Worm (Caenorhabditis elegans): ENCODE data around the gene C08B6.18.

- TF ChIP-seq mdl-1 (tag; optimal IDR thresholded peaks at IDR 0.05) (no peak), nhr-76 (tag; optimal IDR thresholded peaks at IDR 0.05) (no peak)
Observed at ce11 chrV:10123324-10123723, 10.6 kb downstream of the C08B6.18 start, which contains the start of gene C08B6.6.
